Worm (Caenorhabditis elegans) whole organism, L1 larva: ENCODE data around the gene F21D9.4.

Experiments
- C04F5.9 ChIP-seq: sonication (generic microtip); optimal IDR thresholded peaks from 2 replicates; lab custom pipeline; 2016; ENCODE audit warnings: missing genetic modification characterization, missing compliant biosample characterization
- C16A3.4 ChIP-seq: fragments of 150-350 bp; optimal IDR thresholded peaks from 2 replicates; lab custom pipeline; 2014; ENCODE audit warnings: missing biosample characterization, missing genetic modification characterization
- Y116A8C.19 ChIP-seq: sonication (generic microtip); optimal IDR thresholded peaks from 2 replicates; lab custom pipeline; 2016; ENCODE audit warnings: missing compliant biosample characterization, missing genetic modification characterization, borderline replicate concordance
- ama-1 ChIP-seq: fragments of 150-350 bp; optimal IDR thresholded peaks from 2 replicates; lab custom pipeline; 2014
- blmp-1 ChIP-seq: fragments of 150-350 bp; optimal IDR thresholded peaks from 2 replicates; lab custom pipeline; 2014; ENCODE audit warnings: missing biosample characterization, missing genetic modification characterization
- ceh-63 ChIP-seq: fragments of 200-800 bp; sonication (Bioruptor generic); optimal IDR thresholded peaks from 2 replicates; lab custom pipeline; 2018; ENCODE audit warnings: mild to moderate bottlenecking, missing genetic modification characterization, missing compliant biosample characterization
- ceh-82 ChIP-seq, 3 experiments: fragments of 150-350 bp in 1 of 3; sonication (generic microtip) in 2 of 3; optimal IDR thresholded peaks; 2 replicates each; lab custom pipeline; 2014 to 2017; ENCODE audit warnings: missing biosample characterization in 3 of 3, missing genetic modification characterization in 3 of 3
- ceh-88 ChIP-seq: fragments of 200-800 bp; sonication (Bioruptor generic); IDR thresholded peaks from 2 replicates; pipeline ENCODE4 v1.3.6; 2022; ENCODE audit warnings: missing genetic modification characterization, missing compliant biosample characterization
- ces-1 ChIP-seq: fragments of 150-350 bp; optimal IDR thresholded peaks from 2 replicates; lab custom pipeline; 2014; ENCODE audit warnings: missing biosample characterization, missing genetic modification reagents, missing genetic modification characterization
- dsc-1 ChIP-seq: sonication (generic microtip); optimal IDR thresholded peaks from 2 replicates; lab custom pipeline; 2016; ENCODE audit warnings: mild to moderate bottlenecking, missing genetic modification characterization, missing compliant biosample characterization
- efl-1 ChIP-seq, 4 experiments: fragments of 150-350 bp; optimal IDR thresholded peaks in 3 of 4; peaks in 1 of 4; 1 replicate in 1 of 4; 2 replicates in 3 of 4; lab custom pipeline; 2014; ENCODE audit warnings: missing biosample characterization in 2 of 4, missing genetic modification characterization in 2 of 4, missing genetic modification reagents in 2 of 4
- egl-27 ChIP-seq, 2 experiments: fragments of 150-350 bp in 1 of 2; sonication (generic microtip); optimal IDR thresholded peaks; 3 replicates each; lab custom pipeline; 2017 to 2018; ENCODE audit warnings: missing biosample characterization in 2 of 2, missing genetic modification characterization in 2 of 2, missing genetic modification reagents in 2 of 2
- elt-2 ChIP-seq: sonication (generic microtip); optimal IDR thresholded peaks from 2 replicates; lab custom pipeline; 2016; ENCODE audit warnings: missing genetic modification characterization, mild to moderate bottlenecking, inconsistent platforms, missing compliant biosample characterization, missing genetic modification reagents
- fkh-10 ChIP-seq: sonication (generic microtip); optimal IDR thresholded peaks from 2 replicates; lab custom pipeline; 2017; ENCODE audit warnings: missing biosample characterization, missing genetic modification reagents, missing genetic modification characterization
- fkh-4 ChIP-seq: sonication (generic microtip); optimal IDR thresholded peaks from 2 replicates; lab custom pipeline; 2016; ENCODE audit warnings: missing compliant biosample characterization, missing genetic modification characterization, borderline replicate concordance
- fkh-8 ChIP-seq: sonication (generic microtip); optimal IDR thresholded peaks from 2 replicates; lab custom pipeline; 2016; ENCODE audit warnings: mild to moderate bottlenecking, missing genetic modification characterization, missing compliant biosample characterization
- grh-1 ChIP-seq: fragments of 200-800 bp; sonication (Bioruptor generic); IDR thresholded peaks from 2 replicates; pipeline ENCODE4 v1.3.6; 2022; ENCODE audit warnings: missing genetic modification reagents, missing genetic modification characterization, missing compliant biosample characterization
- isw-1 ChIP-seq: fragments of 200-800 bp; sonication (Bioruptor generic); IDR thresholded peaks from 2 replicates; pipeline ENCODE4 v1.3.6; 2022; ENCODE audit warnings: missing genetic modification characterization, missing compliant biosample characterization
- jun-1 ChIP-seq: fragments of 150-350 bp; optimal IDR thresholded peaks from 2 replicates; lab custom pipeline; 2014; ENCODE audit warnings: missing biosample characterization, missing genetic modification reagents, missing genetic modification characterization
- lin-14 ChIP-seq: fragments of 200-800 bp; sonication (Bioruptor generic); optimal IDR thresholded peaks from 2 replicates; lab custom pipeline; 2018; ENCODE audit warnings: mild to moderate bottlenecking, missing genetic modification characterization, moderate library complexity, missing compliant biosample characterization
- mdl-1 ChIP-seq, 2 experiments: fragments of 150-350 bp; optimal IDR thresholded peaks; 2 replicates each; lab custom pipeline; 2014 to 2017; ENCODE audit warnings: missing biosample characterization in 2 of 2, missing genetic modification characterization in 2 of 2, inconsistent platforms in 1 of 2
- nhr-11 ChIP-seq: fragments of 150-350 bp; optimal IDR thresholded peaks from 2 replicates; lab custom pipeline; 2014; ENCODE audit warnings: missing biosample characterization, missing genetic modification characterization
- nhr-12 ChIP-seq: sonication (generic microtip); optimal IDR thresholded peaks from 2 replicates; lab custom pipeline; 2017; ENCODE audit warnings: missing biosample characterization, missing genetic modification characterization
- nhr-19 ChIP-seq: fragments of 200-800 bp; sonication (Bioruptor generic); conservative IDR thresholded peaks from 2 replicates; pipeline ENCODE4 v1.3.6; 2022; ENCODE audit warnings: missing genetic modification characterization, missing compliant biosample characterization
- nhr-47 ChIP-seq: sonication (generic microtip); optimal IDR thresholded peaks from 2 replicates; lab custom pipeline; 2016; ENCODE audit warnings: mild to moderate bottlenecking, missing genetic modification characterization, moderate library complexity, missing compliant biosample characterization
- nhr-76 ChIP-seq: sonication (generic microtip); optimal IDR thresholded peaks from 2 replicates; lab custom pipeline; 2017; ENCODE audit warnings: missing biosample characterization, missing genetic modification characterization
- nhr-85 ChIP-seq: sonication (generic microtip); peaks from one replicate; lab custom pipeline; 2016; ENCODE audit warnings: missing genetic modification characterization, inconsistent platforms, missing compliant biosample characterization
- pag-3 ChIP-seq: sonication (generic microtip); optimal IDR thresholded peaks from 2 replicates; lab custom pipeline; 2017; ENCODE audit warnings: missing genetic modification characterization, mild to moderate bottlenecking, missing compliant biosample characterization, antibody characterized with exemption, borderline replicate concordance; ENCODE audit not compliant: insufficient read depth
- pqm-1 ChIP-seq: sonication (generic microtip); optimal IDR thresholded peaks from 3 replicates; lab custom pipeline; 2017; ENCODE audit warnings: missing biosample characterization, missing genetic modification characterization
- rnt-1 ChIP-seq: sonication (generic microtip); optimal IDR thresholded peaks from 2 replicates; lab custom pipeline; 2016; ENCODE audit warnings: mild to moderate bottlenecking, missing genetic modification characterization, moderate library complexity, missing compliant biosample characterization
- skn-1 ChIP-seq: fragments of 150-350 bp; optimal IDR thresholded peaks from 2 replicates; lab custom pipeline; 2014; ENCODE audit warnings: missing biosample characterization, missing genetic modification characterization
- snpc-4 ChIP-seq: fragments of 150-350 bp; optimal IDR thresholded peaks from 2 replicates; lab custom pipeline; 2014; ENCODE audit warnings: missing biosample characterization, missing genetic modification characterization
- sox-4 ChIP-seq: sonication (generic microtip); optimal IDR thresholded peaks from 2 replicates; lab custom pipeline; 2016; ENCODE audit warnings: missing genetic modification characterization, missing compliant biosample characterization
- sptf-1 ChIP-seq: fragments of 150-350 bp; optimal IDR thresholded peaks from 2 replicates; lab custom pipeline; 2014; ENCODE audit warnings: missing biosample characterization, missing genetic modification characterization
- sup-37 ChIP-seq: fragments of 200-800 bp; sonication (Bioruptor generic); optimal IDR thresholded peaks from 2 replicates; lab custom pipeline; 2018; ENCODE audit warnings: mild to moderate bottlenecking, missing genetic modification characterization, missing compliant biosample characterization
- tbx-2 ChIP-seq: sonication (generic microtip); optimal IDR thresholded peaks from 2 replicates; lab custom pipeline; 2016; ENCODE audit warnings: missing genetic modification characterization, missing compliant biosample characterization
- tlp-1 ChIP-seq: fragments of 150-350 bp; optimal IDR thresholded peaks from 2 replicates; lab custom pipeline; 2014; ENCODE audit warnings: missing biosample characterization, missing genetic modification characterization
- unc-130 ChIP-seq: fragments of 150-350 bp; optimal IDR thresholded peaks from 2 replicates; lab custom pipeline; 2017; ENCODE audit warnings: missing biosample characterization, missing genetic modification characterization, inconsistent platforms
- unc-30 ChIP-seq: sonication (generic microtip); optimal IDR thresholded peaks from 2 replicates; lab custom pipeline; 2017; ENCODE audit warnings: missing biosample characterization, missing genetic modification characterization
- unc-62 ChIP-seq: fragments of 150-350 bp; optimal IDR thresholded peaks from 2 replicates; lab custom pipeline; 2014; ENCODE audit warnings: missing biosample characterization, missing genetic modification reagents, missing genetic modification characterization
- unc-98 ChIP-seq: fragments of 200-800 bp; sonication (Bioruptor generic); IDR thresholded peaks from 2 replicates; pipeline ENCODE4 v1.3.6; 2022; ENCODE audit warnings: missing genetic modification characterization, missing compliant biosample characterization
- xbp-1 ChIP-seq: sonication (generic microtip); optimal IDR thresholded peaks from 2 replicates; lab custom pipeline; 2016; ENCODE audit warnings: missing genetic modification characterization, missing compliant biosample characterization
- ztf-11 ChIP-seq, 2 experiments: sonication (generic microtip); optimal IDR thresholded peaks; 2 replicates each; lab custom pipeline; 2016 to 2017; ENCODE audit warnings: missing genetic modification characterization in 2 of 2, missing biosample characterization in 1 of 2, missing compliant biosample characterization in 1 of 2
- ztf-4 ChIP-seq: fragments of 150-350 bp; optimal IDR thresholded peaks from 2 replicates; lab custom pipeline; 2014; ENCODE audit warnings: missing biosample characterization, missing genetic modification characterization

Gene F21D9.4

DNA sequence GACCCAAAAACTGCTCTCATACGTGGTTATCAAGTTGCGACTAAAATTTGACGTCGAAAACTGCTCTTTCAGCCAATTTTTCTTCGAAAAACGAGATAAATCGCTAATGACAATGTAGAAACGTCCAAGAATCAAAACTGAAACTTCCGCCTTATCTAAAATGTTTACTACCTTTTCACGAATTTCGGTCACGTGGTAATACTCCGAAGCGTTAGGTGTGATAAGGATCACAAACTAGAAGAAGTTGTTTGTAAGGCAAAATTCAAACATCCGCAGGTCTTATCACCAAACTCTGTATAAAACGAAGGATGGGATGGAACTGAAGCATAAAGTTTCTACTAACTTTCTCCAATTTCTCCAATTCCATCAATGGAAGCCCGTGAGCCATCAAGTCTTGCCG lies 23.2 kb upstream of the F21D9.4 start, which contains the start of gene sqst-3:
Gene sqst-3, plus strand, starts transcription at position 370 of the 400 bp plus-strand sequence.
- TF ChIP-seq unc-30: no peak
- no peak for TF ChIP-seq tbx-2 (tag; lab: Kevin White, UChicago)
- TF ChIP-seq xbp-1 (tag; lab: Kevin White, UChicago): no peak
- no peak for TF ChIP-seq ceh-82 (tag; optimal IDR thresholded peaks at IDR 0.05; lab: Kevin White, UChicago)
- no peak for TF ChIP-seq C16A3.4
- no peak for TF ChIP-seq nhr-85
- no peak for TF ChIP-seq skn-1
- TF ChIP-seq mdl-1 (tag; optimal IDR thresholded peaks at IDR 0.05; lab: Kevin White, UChicago): no peak
- no peak for TF ChIP-seq pqm-1 (tag; lab: Kevin White, UChicago)
- no peak for TF ChIP-seq sptf-1
- TF ChIP-seq jun-1 (tag; lab: Kevin White, UChicago): peak; percentile 20
- TF ChIP-seq nhr-47 (tag; lab: Kevin White, UChicago): no peak
- TF ChIP-seq tlp-1 (tag; lab: Kevin White, UChicago): no peak
- TF ChIP-seq elt-2 (tag; lab: Kevin White, UChicago): peak; percentile 89
- no peak for TF ChIP-seq sup-37
- TF ChIP-seq dsc-1 (tag; lab: Kevin White, UChicago): no peak

DNA sequence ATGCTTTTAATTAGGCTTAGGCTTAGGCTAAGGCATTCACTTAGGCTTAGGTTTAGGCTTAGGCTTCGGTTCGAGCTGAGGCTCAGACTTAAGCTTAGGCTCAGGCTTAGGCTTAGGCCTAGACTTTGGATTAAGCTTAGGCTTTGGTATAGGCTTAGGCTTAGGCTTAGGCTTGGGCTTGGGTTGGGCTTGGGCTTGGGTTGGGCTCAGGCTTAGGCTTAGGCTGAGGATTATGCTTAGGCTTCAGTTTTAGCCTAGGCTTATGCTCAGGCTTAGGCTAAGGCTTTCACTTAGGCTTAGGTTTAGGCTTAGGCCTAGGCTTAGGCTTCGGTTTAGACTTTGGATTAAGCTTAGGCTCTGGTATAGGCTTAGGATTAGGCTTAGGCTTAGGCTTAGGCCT lies 22.5 kb upstream of the F21D9.4 start:
- TF ChIP-seq sup-37: no peak
- no peak for TF ChIP-seq skn-1
- no peak for TF ChIP-seq ceh-88 (GFP tag; lab: Robert Waterston, UW)
- no peak for TF ChIP-seq unc-98 (GFP tag; lab: Robert Waterston, UW)
- TF ChIP-seq sptf-1: no peak
- TF ChIP-seq snpc-4 (tag; lab: Kevin White, UChicago): no peak
- no peak for TF ChIP-seq fkh-4 (tag; lab: Kevin White, UChicago)
- TF ChIP-seq ztf-11 (tag; optimal IDR thresholded peaks at IDR 0.05; lab: Kevin White, UChicago): no peak
- no peak for TF ChIP-seq nhr-11 (tag; lab: Kevin White, UChicago)
- TF ChIP-seq ceh-63 (GFP tag; lab: Kevin White, UChicago): no peak
- TF ChIP-seq fkh-8 (tag; lab: Kevin White, UChicago): no peak
- TF ChIP-seq ces-1 (GFP tag; lab: Kevin White, UChicago): no peak
- no peak for TF ChIP-seq egl-27 (tag; optimal IDR thresholded peaks at IDR 0.05; lab: Kevin White, UChicago)
- TF ChIP-seq C04F5.9 (tag; lab: Kevin White, UChicago): no peak

DNA sequence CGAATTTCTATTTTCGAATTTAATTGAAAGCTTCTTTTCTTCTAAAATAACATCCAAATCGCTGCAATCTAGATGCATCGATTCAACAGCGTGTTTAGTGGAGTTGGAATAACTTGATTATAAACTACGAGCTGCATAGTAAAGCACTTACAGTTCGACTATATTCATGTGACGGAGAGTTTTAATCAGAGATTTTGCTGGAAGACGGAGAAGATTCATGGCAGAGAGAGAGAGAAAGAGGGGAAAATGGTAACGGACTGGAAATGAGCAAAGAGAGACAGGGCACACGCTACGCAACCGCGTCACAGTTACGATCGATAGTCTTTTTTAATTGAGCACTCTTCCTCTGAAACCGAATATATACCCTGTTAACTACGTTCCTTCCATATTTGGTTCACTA lies 20.2 kb upstream of the F21D9.4 start, which contains the start of gene fbxb-116:
Gene fbxb-116, plus strand, starts transcription at position 301 of the 400 bp plus-strand sequence.
- TF ChIP-seq sox-4 (no peak), ztf-4 (tag; lab: Kevin White, UChicago) (no peak)

DNA sequence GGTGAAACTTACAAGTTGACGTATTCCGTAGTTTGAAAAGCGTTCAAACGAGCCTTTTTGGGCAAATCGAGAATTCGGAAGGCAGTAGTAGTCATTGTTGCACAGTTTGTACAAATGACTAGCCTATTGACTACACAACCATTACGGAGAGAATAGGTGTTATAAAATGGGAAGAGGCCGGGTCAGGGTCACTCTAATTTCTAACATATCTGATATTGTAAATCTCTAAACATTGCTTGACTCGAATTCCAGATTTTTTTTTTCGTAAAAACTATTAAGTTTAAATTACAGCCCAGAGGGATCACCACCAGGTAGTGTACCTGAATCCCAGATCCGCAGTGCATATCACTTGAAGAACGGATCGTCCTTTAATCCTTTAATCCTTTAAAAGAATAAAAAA lies 16.4 kb upstream of the F21D9.4 start, which contains the start of gene fbxb-2:
Gene fbxb-2, minus strand, starts transcription at position 101 of the 400 bp plus-strand sequence.
- TF ChIP-seq grh-1 (GFP tag; lab: Robert Waterston, UW) (no peak), efl-1 (optimal IDR thresholded peaks at IDR 0.05; lab: Kevin White, UChicago) (no peak), efl-1 (GFP tag; optimal IDR thresholded peaks at IDR 0.05 in 1 of 2; lab: Kevin White, UChicago) (no peak), nhr-19 (GFP tag; lab: Robert Waterston, UW) (no peak), isw-1 (GFP tag; lab: Robert Waterston, UW) (no peak)

DNA sequence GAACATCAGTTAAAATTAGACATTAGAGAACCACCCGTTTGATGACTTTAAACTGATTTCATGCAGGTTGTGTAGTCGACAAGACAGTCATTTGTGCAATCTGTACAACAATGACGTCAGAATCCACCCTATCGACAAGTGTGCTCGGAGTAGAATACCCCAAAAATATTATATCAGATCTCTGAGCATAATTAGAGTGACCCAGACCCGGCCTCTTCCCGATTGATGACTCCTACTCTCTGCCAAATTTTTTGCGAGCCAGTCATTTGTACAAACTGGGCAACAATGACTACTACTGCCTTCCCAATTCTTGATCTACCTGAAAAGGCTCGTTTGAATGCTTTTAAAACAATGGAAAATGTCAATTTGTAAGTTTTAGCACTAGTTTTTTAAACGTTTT lies 13.5 kb upstream of the F21D9.4 start, which contains the start of the genes fbxb-115 and fbxb-1:
Gene fbxb-115, minus strand, starts transcription at position 101 of the 400 bp plus-strand sequence.
Gene fbxb-1, plus strand, starts transcription at position 226 of the 400 bp plus-strand sequence.
- no peak for TF ChIP-seq unc-130 (tag; lab: Kevin White, UChicago)
- no peak for TF ChIP-seq nhr-12 (tag; lab: Kevin White, UChicago)
- TF ChIP-seq unc-98 (GFP tag; lab: Robert Waterston, UW): no peak
- TF ChIP-seq tbx-2 (tag; lab: Kevin White, UChicago): no peak
- no peak for TF ChIP-seq sox-4
- no peak for TF ChIP-seq ama-1
- TF ChIP-seq rnt-1 (tag; lab: Kevin White, UChicago): no peak
- TF ChIP-seq Y116A8C.19 (tag; lab: Kevin White, UChicago): no peak
- no peak for TF ChIP-seq dsc-1 (tag; lab: Kevin White, UChicago)
- no peak for TF ChIP-seq ceh-63 (GFP tag; lab: Kevin White, UChicago)
- no peak for TF ChIP-seq nhr-76 (tag; lab: Kevin White, UChicago)
- no peak for TF ChIP-seq pag-3 (tag; lab: Kevin White, UChicago)
- TF ChIP-seq lin-14 (GFP tag; lab: Kevin White, UChicago): no peak
- no peak for TF ChIP-seq blmp-1 (tag; lab: Kevin White, UChicago)
- TF ChIP-seq mdl-1 (tag; optimal IDR thresholded peaks at IDR 0.05; lab: Kevin White, UChicago): no peak
- TF ChIP-seq unc-62 (GFP tag; lab: Kevin White, UChicago): no peak
- TF ChIP-seq fkh-10 (GFP tag; lab: Kevin White, UChicago): no peak
- TF ChIP-seq ztf-4 (tag; lab: Kevin White, UChicago): no peak
